Worm (Caenorhabditis elegans) whole organism, L3 larva: ENCODE data around the gene R02F11.3.

Source experiments
- ZK546.5 ChIP-seq: sonication (generic microtip); optimal IDR thresholded peaks from 2 replicates; lab custom pipeline; 2017; ENCODE audit warnings: missing biosample characterization, missing genetic modification characterization
- aly-2 ChIP-seq: fragments of 150-350 bp; optimal IDR thresholded peaks from 2 replicates; lab custom pipeline; 2014; ENCODE audit warnings: missing biosample characterization, missing genetic modification characterization
- ama-1 ChIP-seq: fragments of 150-350 bp; optimal IDR thresholded peaks from 2 replicates; lab custom pipeline; 2018
- ceh-28 ChIP-seq: fragments of 150-350 bp; optimal IDR thresholded peaks from 2 replicates; lab custom pipeline; 2014; ENCODE audit warnings: missing biosample characterization, missing genetic modification reagents, missing genetic modification characterization
- ceh-82 ChIP-seq: fragments of 150-350 bp; optimal IDR thresholded peaks from 2 replicates; lab custom pipeline; 2014; ENCODE audit warnings: missing biosample characterization, missing genetic modification characterization
- elt-1 ChIP-seq: fragments of 150-350 bp; optimal IDR thresholded peaks from 2 replicates; lab custom pipeline; 2014; ENCODE audit warnings: missing biosample characterization, missing genetic modification characterization
- elt-2 ChIP-seq: sonication (generic microtip); optimal IDR thresholded peaks from 2 replicates; lab custom pipeline; 2016; ENCODE audit warnings: missing genetic modification reagents, mild to moderate bottlenecking, missing genetic modification characterization, missing compliant biosample characterization
- elt-3 ChIP-seq, 3 experiments: fragments of 150-350 bp in 1 of 3; sonication (generic microtip) in 2 of 3; optimal IDR thresholded peaks; 2 replicates in 2 of 3; 4 replicates in 1 of 3; lab custom pipeline; 2014 to 2017; ENCODE audit warnings: missing biosample characterization in 3 of 3, missing genetic modification characterization in 3 of 3
- eor-1 ChIP-seq, 2 experiments: fragments of 150-350 bp; optimal IDR thresholded peaks; 2 replicates each; lab custom pipeline; 2014 to 2018; ENCODE audit warnings: missing biosample characterization in 2 of 2, missing genetic modification characterization in 2 of 2
- fkh-10 ChIP-seq: sonication (generic microtip); optimal IDR thresholded peaks from 2 replicates; lab custom pipeline; 2017; ENCODE audit warnings: missing biosample characterization, missing genetic modification reagents, missing genetic modification characterization
- fkh-2 ChIP-seq: fragments of 150-350 bp; optimal IDR thresholded peaks from 2 replicates; lab custom pipeline; 2014; ENCODE audit warnings: missing biosample characterization, missing genetic modification reagents, missing genetic modification characterization
- fos-1 ChIP-seq: fragments of 150-350 bp; optimal IDR thresholded peaks from 2 replicates; lab custom pipeline; 2014; ENCODE audit warnings: missing biosample characterization, missing genetic modification characterization
- jun-1 ChIP-seq: fragments of 150-350 bp; optimal IDR thresholded peaks from 2 replicates; lab custom pipeline; 2014; ENCODE audit warnings: missing biosample characterization, missing genetic modification reagents, missing genetic modification characterization
- mdl-1 ChIP-seq: fragments of 150-350 bp; optimal IDR thresholded peaks from 2 replicates; lab custom pipeline; 2014; ENCODE audit warnings: missing biosample characterization, missing genetic modification characterization
- mml-1 ChIP-seq: fragments of 150-350 bp; sonication (generic microtip); optimal IDR thresholded peaks from 3 replicates; lab custom pipeline; 2014; ENCODE audit warnings: missing biosample characterization, missing genetic modification characterization
- nfya-1 ChIP-seq: sonication (generic microtip); optimal IDR thresholded peaks from 2 replicates; lab custom pipeline; 2017; ENCODE audit warnings: missing genetic modification characterization, mild to moderate bottlenecking, missing compliant biosample characterization, antibody characterized with exemption, moderate library complexity; ENCODE audit not compliant: insufficient read depth
- nhr-11 ChIP-seq: fragments of 150-350 bp; optimal IDR thresholded peaks from 2 replicates; lab custom pipeline; 2014; ENCODE audit warnings: missing biosample characterization, missing genetic modification characterization
- nhr-23 ChIP-seq: fragments of 150-350 bp; optimal IDR thresholded peaks from 2 replicates; lab custom pipeline; 2014; ENCODE audit warnings: missing biosample characterization, missing genetic modification reagents, missing genetic modification characterization
- nhr-43 ChIP-seq: sonication (generic microtip); optimal IDR thresholded peaks from 2 replicates; lab custom pipeline; 2016; ENCODE audit warnings: mild to moderate bottlenecking, missing genetic modification characterization, missing compliant biosample characterization; ENCODE audit not compliant: poor library complexity, severe bottlenecking
- nhr-67 ChIP-seq: fragments of 150-350 bp; optimal IDR thresholded peaks from 2 replicates; lab custom pipeline; 2014; ENCODE audit warnings: missing biosample characterization, missing genetic modification characterization
- nhr-76 ChIP-seq: fragments of 150-350 bp; sonication (generic microtip); optimal IDR thresholded peaks from 5 replicates; lab custom pipeline; 2014; ENCODE audit warnings: missing biosample characterization, missing genetic modification characterization
- nhr-77 ChIP-seq: fragments of 150-350 bp; optimal IDR thresholded peaks from 2 replicates; lab custom pipeline; 2014; ENCODE audit warnings: missing biosample characterization, missing genetic modification characterization
- pha-4 ChIP-seq: fragments of 150-350 bp; optimal IDR thresholded peaks from 2 replicates; lab custom pipeline; 2014; ENCODE audit warnings: missing biosample characterization, missing genetic modification reagents, missing genetic modification characterization
- pqm-1 ChIP-seq: fragments of 150-350 bp; optimal IDR thresholded peaks from 2 replicates; lab custom pipeline; 2017; ENCODE audit warnings: missing biosample characterization, missing genetic modification characterization, inconsistent platforms
- skn-1 ChIP-seq: fragments of 150-350 bp; optimal IDR thresholded peaks from 2 replicates; lab custom pipeline; 2014; ENCODE audit warnings: missing biosample characterization, missing genetic modification characterization
- snpc-4 ChIP-seq: fragments of 150-350 bp; optimal IDR thresholded peaks from 2 replicates; lab custom pipeline; 2014; ENCODE audit warnings: missing biosample characterization, missing genetic modification characterization
- tbx-2 ChIP-seq: sonication (generic microtip); optimal IDR thresholded peaks from 2 replicates; lab custom pipeline; 2016; ENCODE audit warnings: mild to moderate bottlenecking, missing genetic modification characterization, missing compliant biosample characterization
- unc-39 ChIP-seq: sonication (generic microtip); optimal IDR thresholded peaks from 4 replicates; lab custom pipeline; 2017; ENCODE audit warnings: missing biosample characterization, missing genetic modification characterization
- unc-62 ChIP-seq: fragments of 150-350 bp; sonication (generic microtip); optimal IDR thresholded peaks from 4 replicates; lab custom pipeline; 2014; ENCODE audit warnings: missing biosample characterization, missing genetic modification reagents, missing genetic modification characterization
- ztf-11 ChIP-seq: fragments of 150-350 bp; optimal IDR thresholded peaks from 2 replicates; lab custom pipeline; 2014; ENCODE audit warnings: missing biosample characterization, missing genetic modification characterization
- ztf-4 ChIP-seq: fragments of 150-350 bp; optimal IDR thresholded peaks from 2 replicates; lab custom pipeline; 2014; ENCODE audit warnings: missing biosample characterization, missing genetic modification characterization

The R02F11.3 gene

DNA sequence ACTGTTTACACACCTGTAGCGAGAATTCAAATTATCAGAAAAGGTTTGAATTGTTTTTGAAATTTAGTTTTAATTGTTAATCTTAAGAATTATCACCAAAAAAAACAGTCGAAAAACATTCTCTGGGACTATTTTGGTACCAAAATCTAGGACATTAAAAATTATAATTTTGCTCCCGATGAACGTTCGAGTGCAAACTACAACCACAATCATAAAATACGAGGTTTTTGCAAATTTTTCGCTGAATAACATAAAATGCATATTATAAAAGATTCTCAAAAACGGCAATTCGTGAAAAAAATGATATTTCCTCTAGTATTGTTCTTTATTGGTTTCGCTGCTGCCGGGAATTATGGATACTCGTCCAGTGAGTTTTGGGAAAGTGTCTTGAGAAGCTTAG lies 15.4 kb downstream of the R02F11.3 start, which contains the start of gene R02F11.12:
Gene R02F11.12 (plus strand): TSS at position 301 of the 400 bp plus-strand sequence.
- TF ChIP-seq elt-1 (tag; lab: Kevin White, UChicago) (no peak), ceh-28 (tag; lab: Kevin White, UChicago) (no peak), ztf-11 (tag; lab: Kevin White, UChicago) (no peak), unc-39 (tag; lab: Kevin White, UChicago) (no peak), fos-1 (tag; lab: Kevin White, UChicago) (no peak), eor-1 (tag; optimal IDR thresholded peaks at IDR 0.05; lab: Kevin White, UChicago) (no peak)
- TF ChIP-seq, all 47 proteins: peak for 0

DNA sequence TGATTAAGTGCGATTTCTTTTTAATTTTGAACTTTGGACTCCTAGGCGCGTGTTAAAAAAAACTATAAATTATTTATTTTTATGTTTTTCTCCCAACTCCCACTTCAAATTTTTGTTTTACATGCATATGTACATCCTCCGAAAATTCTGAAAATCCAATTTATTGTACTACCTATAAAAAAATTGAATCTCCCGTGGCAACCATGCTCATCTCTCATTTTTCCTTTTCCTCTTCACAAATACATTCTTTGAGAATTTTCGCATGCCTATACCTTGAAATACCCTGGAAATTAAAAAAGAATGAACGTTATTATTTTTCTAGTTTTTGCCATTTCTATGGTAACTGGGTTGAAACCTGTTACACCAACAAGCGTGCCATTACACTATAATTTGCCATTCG lies 16.9 kb downstream of the R02F11.3 start, which contains the start of gene R02F11.10:
Gene R02F11.10 (plus strand): TSS at position 301 of the 400 bp plus-strand sequence.
- no peak for TF ChIP-seq ceh-82 (tag; lab: Kevin White, UChicago)
- TF ChIP-seq elt-1 (tag; lab: Kevin White, UChicago), result no peak

DNA sequence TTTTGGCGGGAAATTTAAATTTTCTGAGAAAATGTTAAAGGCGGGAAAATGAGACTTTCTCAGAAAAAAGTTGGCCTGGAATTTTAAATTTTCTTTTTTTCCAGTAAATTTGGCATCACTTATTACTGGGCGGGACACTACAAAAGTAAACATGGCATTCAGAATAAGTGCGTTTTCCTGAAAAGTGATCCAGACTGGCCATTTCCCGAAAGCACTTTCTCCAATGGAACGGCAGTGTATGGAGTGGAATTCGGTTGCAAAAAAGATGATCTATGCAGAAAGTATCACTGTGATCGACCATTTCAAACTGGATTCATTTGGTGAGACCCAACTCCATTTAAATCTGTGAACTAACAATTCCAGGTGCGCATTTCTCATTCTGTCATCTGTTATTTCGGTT lies 17.9 kb downstream of the R02F11.3 start:
- no peak for TF ChIP-seq pha-4
- TF ChIP-seq ama-1, result no peak
- no peak for TF ChIP-seq fkh-2 (tag; lab: Kevin White, UChicago)
- no peak for TF ChIP-seq skn-1 (tag; lab: Kevin White, UChicago)
- TF ChIP-seq fkh-10 (GFP tag; lab: Kevin White, UChicago), result no peak
- TF ChIP-seq unc-39 (tag; lab: Kevin White, UChicago), result no peak
- no peak for TF ChIP-seq nhr-11 (tag; lab: Kevin White, UChicago)
- TF ChIP-seq jun-1 (tag; lab: Kevin White, UChicago), result no peak
- no peak for TF ChIP-seq nhr-67 (tag; lab: Kevin White, UChicago)
- no peak for TF ChIP-seq mml-1 (tag; lab: Kevin White, UChicago)
- no peak for TF ChIP-seq tbx-2 (tag; lab: Kevin White, UChicago)
- TF ChIP-seq nhr-77, result no peak
- no peak for TF ChIP-seq ztf-11 (tag; lab: Kevin White, UChicago)
- no peak for TF ChIP-seq snpc-4 (tag; lab: Kevin White, UChicago)
- TF ChIP-seq nhr-76, result no peak
- TF ChIP-seq, all 47 proteins: peak for 0

DNA sequence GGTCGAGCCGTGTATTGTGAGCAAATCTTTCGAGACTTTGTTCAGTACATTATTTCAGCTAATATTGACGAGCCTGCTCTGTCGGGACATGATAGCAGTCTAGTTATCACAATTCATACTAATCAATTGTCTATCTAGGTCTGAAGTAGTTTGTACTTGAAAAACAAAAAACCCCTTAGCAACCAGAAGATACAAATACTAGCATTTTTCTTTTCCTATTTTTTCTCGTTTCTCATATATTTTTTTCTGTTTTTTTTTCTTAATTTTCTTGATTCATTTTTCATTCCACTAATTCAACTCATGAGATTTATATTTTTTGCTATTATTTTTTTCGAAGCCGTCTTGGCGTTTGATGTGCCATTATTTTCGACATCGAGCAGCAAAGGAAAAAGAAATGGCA lies 18.6 kb downstream of the R02F11.3 start, which contains the start of gene R02F11.9:
Gene R02F11.9 (plus strand): TSS at position 301 of the 400 bp plus-strand sequence.
- TF ChIP-seq fkh-10 (GFP tag; lab: Kevin White, UChicago), result no peak
- TF ChIP-seq mdl-1 (tag; lab: Kevin White, UChicago), result no peak
- TF ChIP-seq ama-1, result no peak
- no peak for TF ChIP-seq nhr-43 (tag; lab: Kevin White, UChicago)
- no peak for TF ChIP-seq elt-2 (tag; lab: Kevin White, UChicago)
- TF ChIP-seq nhr-23 (tag; lab: Kevin White, UChicago), result no peak
- no peak for TF ChIP-seq ZK546.5

DNA sequence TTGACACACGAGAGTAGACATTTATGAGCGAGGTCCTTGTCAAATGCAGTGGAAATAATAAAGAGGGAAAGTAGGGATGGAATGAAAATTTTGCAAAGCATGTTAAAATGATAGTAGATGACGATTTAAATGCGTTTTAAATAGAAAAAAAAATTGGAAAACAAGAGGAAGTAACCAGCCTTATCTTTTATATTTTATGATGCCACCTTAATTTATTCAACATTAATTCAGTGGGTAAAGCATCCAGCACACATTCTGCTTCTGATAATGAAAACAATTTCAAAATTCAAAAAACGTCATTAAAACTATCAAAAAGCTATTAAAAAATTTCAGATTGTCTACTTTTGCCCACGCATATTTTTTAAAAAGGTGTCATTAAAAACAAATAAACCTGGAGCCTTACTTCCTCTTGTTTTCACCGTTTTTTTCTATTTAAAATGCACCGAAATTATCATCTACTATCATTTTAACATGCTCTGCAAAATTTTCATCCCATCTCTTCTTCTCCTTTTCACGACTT lies 20.4 kb downstream of the R02F11.3 start, which contains the start of the genes Y60C6A.2 and Y60C6A.3:
Gene Y60C6A.2 (minus strand): TSS at position 101 of the 520 bp plus-strand sequence.
Gene Y60C6A.3 (plus strand): TSS at position 470 of the 520 bp plus-strand sequence.
- no peak for TF ChIP-seq nhr-43 (tag; lab: Kevin White, UChicago)
- no peak for TF ChIP-seq ceh-82 (tag; lab: Kevin White, UChicago)
- TF ChIP-seq snpc-4 (tag; lab: Kevin White, UChicago), result no peak
- no peak for TF ChIP-seq nfya-1 (tag; lab: Kevin White, UChicago)
- TF ChIP-seq elt-2 (tag; lab: Kevin White, UChicago), result no peak
- TF ChIP-seq nhr-11 (tag; lab: Kevin White, UChicago), result no peak
- no peak for TF ChIP-seq ztf-4
- TF ChIP-seq ztf-11 (tag; lab: Kevin White, UChicago), result no peak
- TF ChIP-seq pqm-1, result no peak
- TF ChIP-seq aly-2 (tag; lab: Kevin White, UChicago), result no peak
- TF ChIP-seq eor-1 (tag; optimal IDR thresholded peaks at IDR 0.05; lab: Kevin White, UChicago), result no peak
- TF ChIP-seq ama-1, result no peak

DNA sequence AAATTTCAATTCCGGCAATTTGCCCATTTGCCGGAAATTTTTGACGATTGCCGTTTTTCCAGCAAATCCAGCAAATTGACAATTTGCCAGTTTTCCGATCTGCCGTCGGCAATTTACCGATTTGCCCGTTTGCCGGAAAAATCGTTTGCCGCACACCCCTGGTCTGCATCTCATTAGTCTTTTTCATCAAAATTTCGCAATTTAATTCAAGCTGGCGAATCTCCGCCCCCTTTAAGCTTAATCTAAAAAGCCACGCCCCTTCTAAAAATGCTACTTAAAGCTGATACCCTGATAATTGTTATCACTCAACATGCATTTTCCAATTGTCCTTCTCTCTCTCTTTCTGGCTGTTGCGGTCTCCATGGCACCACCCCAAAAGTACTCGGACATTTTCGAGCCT lies 22.4 kb downstream of the R02F11.3 start, which contains the start of gene Y60C6A.1:
Gene Y60C6A.1 (plus strand): TSS at position 301 of the 400 bp plus-strand sequence.
- TF ChIP-seq pqm-1, result no peak
- TF ChIP-seq fkh-10 (GFP tag; lab: Kevin White, UChicago), result no peak
- no peak for TF ChIP-seq unc-62 (GFP tag; lab: Kevin White, UChicago)
- TF ChIP-seq elt-3 (tag; optimal IDR thresholded peaks at IDR 0.05; lab: Kevin White, UChicago), result no peak
- no peak for TF ChIP-seq tbx-2 (tag; lab: Kevin White, UChicago)
- no peak for TF ChIP-seq nhr-77
- TF ChIP-seq unc-39 (tag; lab: Kevin White, UChicago), result no peak
- TF ChIP-seq ztf-11 (tag; lab: Kevin White, UChicago), result no peak
- no peak for TF ChIP-seq ztf-4
